Fruit fly (Drosophila melanogaster) whole organism, embryonic: ENCODE data around the gene MED15.
A peak's percentile ranks its signal among the peaks of the same experiment; 100 is the strongest.

ENCODE experiments used
- Aef1 ChIP-seq: fragments of 200-800 bp; sonication (Bioruptor generic); IDR thresholded peaks from 3 replicates; pipeline ENCODE4 v1.3.6; 2022; ENCODE audit warnings: missing biosample characterization, missing genetic modification characterization
- Bgb ChIP-seq: fragments of 200-800 bp; sonication (Bioruptor generic); IDR thresholded peaks from 2 replicates; pipeline ENCODE4 v1.3.6; 2022; ENCODE audit warnings: missing biosample characterization, missing genetic modification characterization; ENCODE audit not compliant: partially characterized antibody
- CG11398 ChIP-seq: fragments of 200-800 bp; sonication (Bioruptor generic); optimal IDR thresholded peaks from 2 replicates; lab custom pipeline; 2016; ENCODE audit warnings: missing biosample characterization, missing genetic modification characterization
- CG12769 ChIP-seq: fragments of 200-800 bp; sonication (Bioruptor generic); optimal IDR thresholded peaks from 2 replicates; lab custom pipeline; 2019; ENCODE audit warnings: missing biosample characterization, mild to moderate bottlenecking, missing genetic modification characterization, moderate library complexity
- CG13424 ChIP-seq: fragments of 200-800 bp; sonication (Bioruptor generic); optimal IDR thresholded peaks from 2 replicates; lab custom pipeline; 2019; ENCODE audit warnings: missing biosample characterization, mild to moderate bottlenecking, missing genetic modification characterization, moderate library complexity
- CG14710 ChIP-seq: fragments of 200-800 bp; sonication (Bioruptor generic); optimal IDR thresholded peaks from 3 replicates; lab custom pipeline; 2019; ENCODE audit warnings: missing biosample characterization, mild to moderate bottlenecking, missing genetic modification characterization, moderate library complexity
- CG17359 ChIP-seq: fragments of 200-800 bp; sonication (Bioruptor generic); optimal IDR thresholded peaks from 3 replicates; lab custom pipeline; 2018; ENCODE audit warnings: missing biosample characterization, mild to moderate bottlenecking, missing genetic modification characterization, moderate library complexity
- CG17912 ChIP-seq: fragments of 200-800 bp; sonication (Bioruptor generic); optimal IDR thresholded peaks from 2 replicates; lab custom pipeline; 2018; ENCODE audit warnings: missing biosample characterization, mild to moderate bottlenecking, missing genetic modification characterization
- CG18262 ChIP-seq: fragments of 200-800 bp; optimal IDR thresholded peaks from 3 replicates; lab custom pipeline; 2019; ENCODE audit warnings: missing biosample characterization, mild to moderate bottlenecking, missing genetic modification characterization, moderate library complexity
- CG2116 ChIP-seq: fragments of 200-800 bp; sonication (Bioruptor generic); optimal IDR thresholded peaks from 3 replicates; lab custom pipeline; 2018; ENCODE audit warnings: missing biosample characterization, mild to moderate bottlenecking, missing genetic modification characterization
- CG2202 ChIP-seq: fragments of 200-800 bp; sonication (Bioruptor generic); optimal IDR thresholded peaks from 2 replicates; lab custom pipeline; 2018; ENCODE audit warnings: missing biosample characterization, mild to moderate bottlenecking, missing genetic modification characterization
- CG2875 ChIP-seq: fragments of 200-800 bp; sonication (Bioruptor generic); optimal IDR thresholded peaks from 2 replicates; lab custom pipeline; 2017; ENCODE audit warnings: missing biosample characterization, mild to moderate bottlenecking, missing genetic modification characterization, missing genetic modification reagents
- CG30403 ChIP-seq: fragments of 200-800 bp; sonication (Bioruptor generic); optimal IDR thresholded peaks from 3 replicates; lab custom pipeline; 2016; ENCODE audit warnings: missing biosample characterization, missing genetic modification characterization
- CG31224 ChIP-seq: fragments of 200-800 bp; sonication (Bioruptor generic); IDR thresholded peaks from 2 replicates; pipeline ENCODE4 v1.3.6; 2022; ENCODE audit warnings: missing biosample characterization, missing genetic modification characterization
- CG34376 ChIP-seq: fragments of 200-800 bp; sonication (Bioruptor generic); optimal IDR thresholded peaks from 2 replicates; lab custom pipeline; 2018; ENCODE audit warnings: missing biosample characterization, mild to moderate bottlenecking, missing genetic modification characterization
- CG34422 ChIP-seq: fragments of 200-800 bp; sonication (Bioruptor generic); IDR thresholded peaks from 3 replicates; pipeline ENCODE4 v1.3.6; 2022; ENCODE audit warnings: missing biosample characterization, missing genetic modification characterization
- CG4730 ChIP-seq: fragments of 200-800 bp; sonication (Bioruptor generic); IDR thresholded peaks from 2 replicates; pipeline ENCODE4 v1.3.6; 2022; ENCODE audit warnings: missing biosample characterization, missing genetic modification characterization
- CG4820 ChIP-seq: fragments of 200-800 bp; sonication (Bioruptor generic); optimal IDR thresholded peaks from 3 replicates; lab custom pipeline; 2016; ENCODE audit warnings: missing biosample characterization, missing genetic modification characterization
- CG5245 ChIP-seq: fragments of 200-800 bp; sonication (Bioruptor generic); optimal IDR thresholded peaks from 3 replicates; lab custom pipeline; 2016; ENCODE audit warnings: missing biosample characterization, missing genetic modification characterization
- CG6272 ChIP-seq: fragments of 200-800 bp; sonication (Bioruptor generic); IDR thresholded peaks from 2 replicates; pipeline ENCODE4 v1.3.6; 2022; ENCODE audit warnings: missing biosample characterization, missing genetic modification characterization
- CG8388 ChIP-seq: fragments of 200-800 bp; sonication (Bioruptor generic); optimal IDR thresholded peaks from 2 replicates; lab custom pipeline; 2019; ENCODE audit warnings: missing biosample characterization, mild to moderate bottlenecking, missing genetic modification characterization, moderate library complexity
- CG9215 ChIP-seq: fragments of 200-800 bp; sonication (Bioruptor generic); IDR thresholded peaks from 2 replicates; pipeline ENCODE4 v1.3.6; 2022; ENCODE audit warnings: missing biosample characterization, missing genetic modification characterization
- CG9437 ChIP-seq: fragments of 200-800 bp; sonication (Bioruptor generic); optimal IDR thresholded peaks from 2 replicates; lab custom pipeline; 2018; ENCODE audit warnings: missing biosample characterization, mild to moderate bottlenecking, missing genetic modification characterization
- CG9609 ChIP-seq: fragments of 200-800 bp; sonication (Bioruptor generic); optimal IDR thresholded peaks from 3 replicates; lab custom pipeline; 2016; ENCODE audit warnings: missing biosample characterization, missing genetic modification characterization
- CG9932 ChIP-seq: fragments of 200-800 bp; sonication (Bioruptor generic); IDR thresholded peaks from 2 replicates; pipeline ENCODE4 v1.3.6; 2022; ENCODE audit warnings: missing biosample characterization, missing genetic modification characterization
- Dll ChIP-seq: fragments of 200-800 bp; sonication (Bioruptor generic); IDR thresholded peaks from 4 replicates; pipeline ENCODE4 v1.3.6; 2022; ENCODE audit warnings: missing biosample characterization, missing genetic modification characterization; ENCODE audit not compliant: partially characterized antibody
- ERR ChIP-seq: fragments of 200-800 bp; sonication (Bioruptor generic); optimal IDR thresholded peaks from 2 replicates; lab custom pipeline; 2016; ENCODE audit warnings: missing biosample characterization, missing genetic modification characterization
- GATAe ChIP-seq: fragments of 200-800 bp; sonication (Bioruptor generic); conservative IDR thresholded peaks from 2 replicates; pipeline ENCODE4 v1.3.6; 2022; ENCODE audit warnings: missing biosample characterization, missing genetic modification characterization
- HLH3B ChIP-seq: fragments of 200-800 bp; sonication (Bioruptor generic); IDR thresholded peaks from 2 replicates; pipeline ENCODE4 v1.3.6; 2022; ENCODE audit warnings: missing biosample characterization, missing genetic modification characterization
- Hr78 ChIP-seq, 2 experiments: fragments of 200-800 bp in 1 of 2; fragments of >200 bp in 1 of 2; sonication (Bioruptor generic) in 1 of 2; optimal IDR thresholded peaks; 2 replicates each; lab custom pipeline; 2017 to 2019; ENCODE audit warnings: missing biosample characterization in 2 of 2, missing genetic modification characterization in 2 of 2, mild to moderate bottlenecking in 1 of 2, moderate library complexity in 1 of 2
- MESR4 ChIP-seq: fragments of 200-800 bp; sonication (Bioruptor generic); optimal IDR thresholded peaks from 2 replicates; lab custom pipeline; 2018; ENCODE audit warnings: missing biosample characterization, mild to moderate bottlenecking, missing genetic modification characterization, moderate library complexity
- Neu2 ChIP-seq: fragments of 200-800 bp; sonication (Bioruptor generic); optimal IDR thresholded peaks from 3 replicates; lab custom pipeline; 2016; ENCODE audit warnings: missing biosample characterization, missing genetic modification characterization, borderline replicate concordance
- Sin3A ChIP-seq: fragments of >200 bp; optimal IDR thresholded peaks from 2 replicates; lab custom pipeline; 2018
- Vsx1 ChIP-seq: fragments of 200-800 bp; sonication (Bioruptor generic); optimal IDR thresholded peaks from 2 replicates; lab custom pipeline; 2017; ENCODE audit warnings: missing biosample characterization, mild to moderate bottlenecking, missing genetic modification characterization, missing genetic modification reagents
- amos ChIP-seq: fragments of 200-800 bp; sonication (Bioruptor generic); IDR thresholded peaks from 2 replicates; pipeline ENCODE4 v1.3.6; 2022; ENCODE audit warnings: missing biosample characterization, missing genetic modification characterization; ENCODE audit not compliant: partially characterized antibody
- bigmax ChIP-seq: fragments of 200-800 bp; sonication (Bioruptor generic); optimal IDR thresholded peaks from 2 replicates; lab custom pipeline; 2018; ENCODE audit warnings: missing biosample characterization, mild to moderate bottlenecking, missing genetic modification characterization
- caup ChIP-seq: fragments of 200-800 bp; sonication (Bioruptor generic); optimal IDR thresholded peaks from 3 replicates; lab custom pipeline; 2017; ENCODE audit warnings: missing biosample characterization, mild to moderate bottlenecking, missing genetic modification characterization, moderate library complexity; ENCODE audit not compliant: severe bottlenecking
- cwo ChIP-seq: fragments of 200-800 bp; sonication (Bioruptor generic); optimal IDR thresholded peaks from 3 replicates; lab custom pipeline; 2017; ENCODE audit warnings: missing biosample characterization, missing genetic modification characterization, mild to moderate bottlenecking, moderate library complexity, missing genetic modification reagents
- hbn ChIP-seq: fragments of 200-800 bp; sonication (Bioruptor generic); IDR thresholded peaks from 2 replicates; pipeline ENCODE4 v1.3.6; 2022; ENCODE audit warnings: missing biosample characterization, missing genetic modification characterization; ENCODE audit not compliant: partially characterized antibody
- insv ChIP-seq, 2 experiments: fragments of 200-800 bp; sonication (Bioruptor generic); optimal IDR thresholded peaks; 3 replicates each; lab custom pipeline; 2016 to 2018; ENCODE audit warnings: missing biosample characterization in 2 of 2, missing genetic modification characterization in 2 of 2
- lola ChIP-seq, 3 experiments: fragments of >200 bp in 2 of 3; fragments of 200-800 bp in 1 of 3; sonication (Bioruptor generic) in 1 of 3; optimal IDR thresholded peaks; 2 replicates each; lab custom pipeline; 2017 to 2019; ENCODE audit warnings: missing biosample characterization in 3 of 3, missing genetic modification characterization in 3 of 3, mild to moderate bottlenecking in 1 of 3, moderate library complexity in 1 of 3
- nmo ChIP-seq: fragments of 200-800 bp; sonication (Bioruptor generic); optimal IDR thresholded peaks from 2 replicates; lab custom pipeline; 2018; ENCODE audit warnings: missing biosample characterization, mild to moderate bottlenecking, missing genetic modification characterization, moderate library complexity
- pum ChIP-seq: fragments of 200-800 bp; sonication (Bioruptor generic); optimal IDR thresholded peaks from 2 replicates; lab custom pipeline; 2016; ENCODE audit warnings: missing biosample characterization, missing genetic modification characterization
- run ChIP-seq: fragments of 200-800 bp; sonication (Bioruptor generic); optimal IDR thresholded peaks from 3 replicates; lab custom pipeline; 2018; ENCODE audit warnings: missing biosample characterization, mild to moderate bottlenecking, missing genetic modification characterization
- shn ChIP-seq: fragments of 200-800 bp; sonication (Bioruptor generic); optimal IDR thresholded peaks from 3 replicates; lab custom pipeline; 2016; ENCODE audit warnings: missing biosample characterization, missing genetic modification characterization
- ssp ChIP-seq: fragments of 200-800 bp; sonication (Bioruptor generic); IDR thresholded peaks from 2 replicates; pipeline ENCODE4 v1.3.6; 2022; ENCODE audit warnings: missing biosample characterization, missing genetic modification characterization
- tap ChIP-seq: fragments of 200-800 bp; optimal IDR thresholded peaks from 3 replicates; lab custom pipeline; 2019; ENCODE audit warnings: missing biosample characterization, mild to moderate bottlenecking, missing genetic modification characterization, moderate library complexity
- wor ChIP-seq: fragments of 200-800 bp; sonication (Bioruptor generic); IDR thresholded peaks from 2 replicates; pipeline ENCODE4 v1.3.6; 2022; ENCODE audit warnings: missing biosample characterization, missing genetic modification characterization

The MED15 gene

dm6 chr2L:479483-480195 lies 6.8 kb downstream of the MED15 start, which contains the start of gene cbt (continued):
- TF ChIP-seq CG34376 (GFP tag; lab: Kevin White, UChicago) (peak; percentile 95), shn (peak; percentile 99), pum (GFP tag; lab: Kevin White, UChicago) (peak; percentile 98), CG13424 (tag; lab: Kevin White, UChicago) (peak; percentile 97), CG4730 (GFP tag; lab: Robert Waterston, UW) (no peak), CG17912 (GFP tag; lab: Kevin White, UChicago) (peak; percentile 87), ERR (GFP tag; lab: Kevin White, UChicago) (peak; percentile 98), Hr78 (GFP tag; optimal IDR thresholded peaks at IDR 0.05; lab: Kevin White, UChicago) (peak in 1 of 2 experiments; percentile 100), Dll (GFP tag; lab: Robert Waterston, UW) (no peak), CG9609 (GFP tag; lab: Kevin White, UChicago) (peak; percentile 98), amos (GFP tag; lab: Robert Waterston, UW) (no peak), CG11398 (GFP tag; lab: Kevin White, UChicago) (peak; percentile 98), hbn (GFP tag; lab: Robert Waterston, UW) (no peak), CG5245 (GFP tag; lab: Kevin White, UChicago) (peak; percentile 93), lola (GFP tag; optimal IDR thresholded peaks at IDR 0.05; lab: Kevin White, UChicago) (peak in 1 of 3 experiments; percentile 94), CG12769 (tag; lab: Kevin White, UChicago) (peak; percentile 99), run (tag; lab: Kevin White, UChicago) (peak; percentile 95), Neu2 (peak; percentile 77), CG2202 (tag; lab: Kevin White, UChicago) (peak; percentile 94), caup (GFP tag; lab: Kevin White, UChicago) (peak; percentile 97), cwo (GFP tag; lab: Kevin White, UChicago) (peak; percentile 97), CG6272 (peak; percentile 95), bigmax (GFP tag; lab: Kevin White, UChicago) (peak; percentile 53), ssp (GFP tag; lab: Robert Waterston, UW) (no peak), insv (GFP tag; optimal IDR thresholded peaks at IDR 0.05; lab: Kevin White, UChicago) (peak; percentile 74 to 79), CG31224 (GFP tag; lab: Robert Waterston, UW) (no peak), GATAe (no peak), CG9437 (GFP tag; lab: Kevin White, UChicago) (peak; percentile 89), nmo (GFP tag; lab: Kevin White, UChicago) (peak; percentile 97), Vsx1 (peak; percentile 89), CG4820 (GFP tag; lab: Kevin White, UChicago) (peak; percentile 97), Aef1 (GFP tag; lab: Robert Waterston, UW) (no peak), CG9215 (GFP tag; lab: Robert Waterston, UW) (no peak), wor (no peak), CG17359 (tag; lab: Kevin White, UChicago) (peak; percentile 98), MESR4 (peak; percentile 53), Sin3A (lab: Kevin White, UChicago) (no peak), CG14710 (peak; percentile 95), CG2116 (GFP tag; lab: Kevin White, UChicago) (peak; percentile 77), HLH3B (GFP tag; lab: Robert Waterston, UW) (no peak), CG34422 (GFP tag; lab: Robert Waterston, UW) (no peak), CG30403 (GFP tag; lab: Kevin White, UChicago) (peak; percentile 98), CG9932 (GFP tag; lab: Robert Waterston, UW) (no peak), CG18262 (tag; lab: Kevin White, UChicago) (peak; percentile 97), Bgb (GFP tag; lab: Robert Waterston, UW) (no peak), CG2875 (peak; percentile 94), tap (peak; percentile 97), CG8388 (GFP tag; lab: Kevin White, UChicago) (peak; percentile 95)
